Fruit fly (Drosophila melanogaster) whole organism, adult: Measurements from ENCODE around the gene MED30.

Experiments used
- CG33017 ChIP-seq: fragments of 200-800 bp; sonication (Bioruptor generic); optimal IDR thresholded peaks from 2 replicates; lab custom pipeline; 2018; ENCODE audit warnings: missing biosample characterization, mild to moderate bottlenecking, missing genetic modification characterization, moderate library complexity
- CG7045 ChIP-seq: fragments of 200-800 bp; sonication (Bioruptor generic); optimal IDR thresholded peaks from 2 replicates; lab custom pipeline; 2017; ENCODE audit warnings: missing biosample characterization, mild to moderate bottlenecking, missing genetic modification characterization
- Hr96 ChIP-seq: fragments of 200-800 bp; sonication (Bioruptor generic); optimal IDR thresholded peaks from 2 replicates; lab custom pipeline; 2016; ENCODE audit warnings: missing biosample characterization, missing genetic modification characterization
- cic ChIP-seq: fragments of 200-800 bp; sonication (Bioruptor generic); optimal IDR thresholded peaks from 2 replicates; lab custom pipeline; 2017; ENCODE audit warnings: missing biosample characterization, mild to moderate bottlenecking, missing genetic modification characterization, moderate library complexity
- cnc ChIP-seq, 2 experiments: fragments of >200 bp; optimal IDR thresholded peaks; 2 replicates each; lab custom pipeline; 2017
- kay ChIP-seq: fragments of 200-800 bp; sonication (Bioruptor generic); peaks from one replicate; lab custom pipeline; 2016; ENCODE audit warnings: missing biosample characterization, missing genetic modification characterization, borderline replicate concordance
- ovo ChIP-seq: fragments of 200-800 bp; sonication (Bioruptor generic); optimal IDR thresholded peaks from 2 replicates; lab custom pipeline; 2016; ENCODE audit warnings: missing biosample characterization, missing genetic modification characterization
- tj ChIP-seq: fragments of 200-800 bp; sonication (Bioruptor generic); optimal IDR thresholded peaks from 3 replicates; lab custom pipeline; 2017; ENCODE audit warnings: missing biosample characterization, mild to moderate bottlenecking, missing genetic modification characterization, moderate library complexity
- toe ChIP-seq: fragments of 200-800 bp; sonication (Bioruptor generic); optimal IDR thresholded peaks from 2 replicates; lab custom pipeline; 2016; ENCODE audit warnings: missing biosample characterization, missing genetic modification characterization

dm6 chr3L:690031-690686 is 36.3 kb upstream of the MED30 start, which contains the start of the genes CG32483 and RabX6:
- TF ChIP-seq kay (GFP tag; lab: Kevin White, UChicago) (no peak), tj (no peak), CG33017 (tag; lab: Kevin White, UChicago) (no peak), toe (GFP tag; lab: Kevin White, UChicago) (no peak), cnc (optimal IDR thresholded peaks at IDR 0.05; lab: Kevin White, UChicago) (no peak), ovo (GFP tag; lab: Kevin White, UChicago) (no peak), Hr96 (GFP tag; lab: Kevin White, UChicago) (no peak), CG7045 (GFP tag; lab: Kevin White, UChicago) (no peak), cic (GFP tag; lab: Kevin White, UChicago) (no peak)
